Worm (Caenorhabditis elegans) whole organism, young adult: Measurements from ENCODE around the gene D1086.11.
A peak's percentile ranks its signal among the peaks of the same experiment; 100 is the strongest.

Experiments
- B0019.2 ChIP-seq: fragments of 200-800 bp; sonication (Bioruptor generic); conservative IDR thresholded peaks from 2 replicates; pipeline ENCODE4 v1.3.6; 2022; ENCODE audit warnings: missing genetic modification reagents, missing genetic modification characterization, missing compliant biosample characterization
- B0336.3 ChIP-seq: fragments of 200-800 bp; sonication (Bioruptor generic); IDR thresholded peaks from 2 replicates; pipeline ENCODE4 v1.3.6; 2022; ENCODE audit warnings: missing genetic modification characterization, missing compliant biosample characterization
- C06A6.2 ChIP-seq: fragments of 200-800 bp; sonication (Bioruptor generic); conservative IDR thresholded peaks from 2 replicates; pipeline ENCODE4 v1.3.6; 2022; ENCODE audit warnings: missing genetic modification characterization, missing compliant biosample characterization
- C17E4.6 ChIP-seq: fragments of 200-800 bp; sonication (Bioruptor generic); IDR thresholded peaks from 2 replicates; pipeline ENCODE4 v1.3.6; 2022; ENCODE audit warnings: missing genetic modification reagents, missing genetic modification characterization, missing compliant biosample characterization
- F33H1.4 ChIP-seq: fragments of 200-800 bp; sonication (Bioruptor generic); IDR thresholded peaks from 2 replicates; pipeline ENCODE4 v1.3.6; 2022; ENCODE audit warnings: missing genetic modification reagents, missing genetic modification characterization, missing compliant biosample characterization
- F37B4.10 ChIP-seq: fragments of 200-800 bp; sonication (Bioruptor generic); IDR thresholded peaks from 2 replicates; pipeline ENCODE4 v1.3.6; 2022; ENCODE audit warnings: missing genetic modification characterization, missing compliant biosample characterization
- F39B2.1 ChIP-seq: fragments of 200-800 bp; sonication (Bioruptor generic); IDR thresholded peaks from 2 replicates; pipeline ENCODE4 v1.3.6; 2022; ENCODE audit warnings: missing genetic modification reagents, missing genetic modification characterization, missing compliant biosample characterization
- F49E8.2 ChIP-seq: sonication (generic microtip); optimal IDR thresholded peaks from 3 replicates; lab custom pipeline; 2017; ENCODE audit warnings: missing genetic modification characterization, mild to moderate bottlenecking, missing compliant biosample characterization, antibody characterized with exemption, moderate library complexity; ENCODE audit not compliant: insufficient read depth
- Y53F4B.3 ChIP-seq: fragments of 200-800 bp; sonication (Bioruptor generic); IDR thresholded peaks from 2 replicates; pipeline ENCODE4 v1.3.6; 2022; ENCODE audit warnings: missing genetic modification reagents, missing genetic modification characterization, missing compliant biosample characterization
- Y56A3A.18 ChIP-seq: fragments of 200-800 bp; sonication (Bioruptor generic); IDR thresholded peaks from 2 replicates; pipeline ENCODE4 v1.3.6; 2022; ENCODE audit warnings: missing genetic modification reagents, missing genetic modification characterization, missing compliant biosample characterization
- Y67H2A.10 ChIP-seq: fragments of 200-800 bp; sonication (Bioruptor generic); conservative IDR thresholded peaks from 2 replicates; pipeline ENCODE4 v1.3.6; 2022; ENCODE audit warnings: missing genetic modification reagents, missing genetic modification characterization, missing compliant biosample characterization
- aptf-2 ChIP-seq: fragments of 200-800 bp; sonication (Bioruptor generic); conservative IDR thresholded peaks from 2 replicates; pipeline ENCODE4 v1.3.6; 2022; ENCODE audit warnings: missing genetic modification reagents, missing genetic modification characterization, missing compliant biosample characterization
- attf-3 ChIP-seq: fragments of 200-800 bp; sonication (Bioruptor generic); conservative IDR thresholded peaks from 2 replicates; pipeline ENCODE4 v1.3.6; 2022; ENCODE audit warnings: missing genetic modification reagents, missing genetic modification characterization, missing compliant biosample characterization
- attf-6 ChIP-seq: fragments of 200-800 bp; sonication (Bioruptor generic); IDR thresholded peaks from 2 replicates; pipeline ENCODE4 v1.3.6; 2022; ENCODE audit warnings: missing genetic modification reagents, missing genetic modification characterization, missing compliant biosample characterization
- ceh-100 ChIP-seq: fragments of 200-800 bp; sonication (Bioruptor generic); IDR thresholded peaks from 2 replicates; pipeline ENCODE4 v1.3.6; 2022; ENCODE audit warnings: missing genetic modification reagents, missing genetic modification characterization, missing compliant biosample characterization
- ekl-4 ChIP-seq: fragments of 200-800 bp; sonication (Bioruptor generic); IDR thresholded peaks from 2 replicates; pipeline ENCODE4 v1.3.6; 2022; ENCODE audit warnings: missing genetic modification reagents, missing genetic modification characterization, missing compliant biosample characterization
- gei-17 ChIP-seq: fragments of 200-800 bp; sonication (Bioruptor generic); optimal IDR thresholded peaks from 2 replicates; lab custom pipeline; 2018; ENCODE audit warnings: mild to moderate bottlenecking, missing genetic modification characterization, missing compliant biosample characterization
- him-1 ChIP-seq: sonication (generic microtip); optimal IDR thresholded peaks from 2 replicates; lab custom pipeline; 2016; ENCODE audit warnings: missing genotype, missing genetic modification reagents, missing genetic modification characterization, missing compliant biosample characterization
- hlh-26 ChIP-seq: fragments of 200-800 bp; sonication (Bioruptor generic); conservative IDR thresholded peaks from 2 replicates; pipeline ENCODE4 v1.3.6; 2022; ENCODE audit warnings: missing genetic modification reagents, missing genetic modification characterization, missing compliant biosample characterization
- hmg-1.2 ChIP-seq: fragments of 200-800 bp; sonication (Bioruptor generic); IDR thresholded peaks from 2 replicates; pipeline ENCODE4 v1.3.6; 2022; ENCODE audit warnings: missing genetic modification reagents, missing genetic modification characterization, missing compliant biosample characterization
- hrde-1 ChIP-seq: sonication (generic microtip); optimal IDR thresholded peaks from 2 replicates; lab custom pipeline; 2016; ENCODE audit warnings: missing genetic modification characterization, mild to moderate bottlenecking, missing compliant biosample characterization, moderate library complexity, missing genotype, missing genetic modification reagents, borderline replicate concordance
- hsf-1 ChIP-seq: fragments of 200-800 bp; sonication (Bioruptor generic); IDR thresholded peaks from 2 replicates; pipeline ENCODE4 v1.3.6; 2022; ENCODE audit warnings: missing genetic modification reagents, missing genetic modification characterization, missing compliant biosample characterization
- lin-54 ChIP-seq: fragments of 200-800 bp; sonication (Bioruptor generic); optimal IDR thresholded peaks from 2 replicates; lab custom pipeline; 2018; ENCODE audit warnings: mild to moderate bottlenecking, missing genetic modification characterization, missing compliant biosample characterization
- lsl-1 ChIP-seq: fragments of 200-800 bp; sonication (Bioruptor generic); optimal IDR thresholded peaks from 2 replicates; lab custom pipeline; 2018; ENCODE audit warnings: mild to moderate bottlenecking, missing genetic modification characterization, moderate library complexity, missing compliant biosample characterization
- madf-3 ChIP-seq: fragments of 200-800 bp; sonication (Bioruptor generic); IDR thresholded peaks from 2 replicates; pipeline ENCODE4 v1.3.6; 2022; ENCODE audit warnings: missing genetic modification reagents, missing genetic modification characterization, missing compliant biosample characterization
- madf-6 ChIP-seq: fragments of 200-800 bp; sonication (Bioruptor generic); IDR thresholded peaks from 2 replicates; pipeline ENCODE4 v1.3.6; 2022; ENCODE audit warnings: missing genetic modification reagents, missing genetic modification characterization, missing compliant biosample characterization
- madf-8 ChIP-seq: fragments of 200-800 bp; sonication (Bioruptor generic); conservative IDR thresholded peaks from 2 replicates; pipeline ENCODE4 v1.3.6; 2022; ENCODE audit warnings: missing genetic modification reagents, missing genetic modification characterization, missing compliant biosample characterization
- mcd-1 ChIP-seq: fragments of 200-800 bp; sonication (Bioruptor generic); IDR thresholded peaks from 2 replicates; pipeline ENCODE4 v1.3.6; 2022; ENCODE audit warnings: missing genetic modification reagents, missing genetic modification characterization, missing compliant biosample characterization
- mxl-1 ChIP-seq: sonication (generic microtip); optimal IDR thresholded peaks from 2 replicates; lab custom pipeline; 2016; ENCODE audit warnings: missing genetic modification characterization, missing compliant biosample characterization
- nhr-80 ChIP-seq: sonication (generic microtip); optimal IDR thresholded peaks from 2 replicates; lab custom pipeline; 2016; ENCODE audit warnings: missing genetic modification characterization, missing compliant biosample characterization
- rpc-1 ChIP-seq, 2 experiments: fragments of 150-350 bp in 1 of 2; sonication (generic microtip) in 1 of 2; optimal IDR thresholded peaks; 2 replicates each; lab custom pipeline; 2014 to 2018; ENCODE audit warnings: missing biosample characterization in 1 of 2, missing genetic modification characterization in 1 of 2, missing genetic modification reagents in 1 of 2, missing genotype in 1 of 2
- snpc-1.1 ChIP-seq: sonication (generic microtip); optimal IDR thresholded peaks from 2 replicates; lab custom pipeline; 2017; ENCODE audit warnings: missing genetic modification characterization, mild to moderate bottlenecking, missing compliant biosample characterization, antibody characterized with exemption, moderate library complexity, missing genotype, missing genetic modification reagents; ENCODE audit not compliant: insufficient read depth
- snpc-3.4 ChIP-seq: sonication (generic microtip); optimal IDR thresholded peaks from 2 replicates; lab custom pipeline; 2017; ENCODE audit warnings: missing genetic modification characterization, mild to moderate bottlenecking, missing compliant biosample characterization, antibody characterized with exemption, moderate library complexity, missing genotype, missing genetic modification reagents
- snpc-4 ChIP-seq, 5 experiments: fragments of 150-350 bp in 1 of 5; sonication (generic microtip) in 4 of 5; optimal IDR thresholded peaks; 2 replicates each; lab custom pipeline; 2014 to 2018; ENCODE audit warnings: missing genetic modification characterization in 5 of 5, missing biosample characterization in 3 of 5, antibody characterized with exemption in 2 of 5, mild to moderate bottlenecking in 2 of 5, missing compliant biosample characterization in 2 of 5, missing genotype in 2 of 5, moderate library complexity in 2 of 5, missing genetic modification reagents in 1 of 5
- unc-130 ChIP-seq: sonication (generic microtip); optimal IDR thresholded peaks from 2 replicates; lab custom pipeline; 2016; ENCODE audit warnings: missing genetic modification reagents, missing genetic modification characterization, missing compliant biosample characterization
- zfh-2 ChIP-seq: fragments of 200-800 bp; sonication (Bioruptor generic); conservative IDR thresholded peaks from 2 replicates; pipeline ENCODE4 v1.3.6; 2022; ENCODE audit warnings: missing genetic modification reagents, missing genetic modification characterization, missing compliant biosample characterization
- zim-3 ChIP-seq: sonication (generic microtip); optimal IDR thresholded peaks from 2 replicates; lab custom pipeline; 2017; ENCODE audit warnings: mild to moderate bottlenecking, missing genetic modification characterization, moderate library complexity, missing compliant biosample characterization
- ztf-25 ChIP-seq: fragments of 200-800 bp; sonication (Bioruptor generic); IDR thresholded peaks from 2 replicates; pipeline ENCODE4 v1.3.6; 2022; ENCODE audit warnings: missing genetic modification reagents, missing genetic modification characterization, missing compliant biosample characterization
- ztf-28 ChIP-seq: fragments of 200-800 bp; sonication (Bioruptor generic); IDR thresholded peaks from 2 replicates; pipeline ENCODE4 v1.3.6; 2022; ENCODE audit warnings: missing genetic modification reagents, missing genetic modification characterization, missing compliant biosample characterization

The D1086.11 gene

ce11 chrV:14085589-14085988, 11.3 kb downstream of the D1086.11 start, which contains the start of gene D1086.18:
D1086.18 (plus strand) TSS chrV:14085889.
- TF ChIP-seq ekl-4 (GFP tag; lab: Robert Waterston, UW) (no peak), gei-17 (GFP tag; lab: Kevin White, UChicago) (no peak), hmg-1.2 (GFP tag; lab: Robert Waterston, UW) (no peak), unc-130 (GFP tag; lab: Kevin White, UChicago) (no peak), hsf-1 (GFP tag; lab: Robert Waterston, UW) (no peak), F37B4.10 (GFP tag; lab: Robert Waterston, UW) (no peak), Y67H2A.10 (GFP tag; lab: Robert Waterston, UW) (no peak)

- no peak for TF ChIP-seq rpc-1 (optimal IDR thresholded peaks at IDR 0.05; lab: Kevin White, UChicago)
- no peak for TF ChIP-seq rpc-1 (tag; optimal IDR thresholded peaks at IDR 0.05; lab: Kevin White, UChicago)
- TF ChIP-seq snpc-4 (GFP tag; optimal IDR thresholded peaks at IDR 0.05; lab: Kevin White, UChicago) = no peak
- TF ChIP-seq snpc-4 (tag; optimal IDR thresholded peaks at IDR 0.05; lab: Kevin White, UChicago) = no peak
- no peak for TF ChIP-seq C17E4.6
- no peak for TF ChIP-seq attf-3
- TF ChIP-seq nhr-80 = no peak
- no peak for TF ChIP-seq mcd-1
- TF ChIP-seq mxl-1 (tag; lab: Kevin White, UChicago) = no peak
- TF ChIP-seq, all 124 proteins: peak for 0
These were observed 13.8 kb downstream of the D1086.11 start, which contains the start of gene D1086.19 for ce11 chrV:14088051-14088450. D1086.19 (plus strand) TSS chrV:14088351.

ce11 chrV:14090309-14090967, 16.2 kb downstream of the D1086.11 start, which contains the start of the genes D1086.5 and him-5:
D1086.5 (minus strand) TSS chrV:14090359.
him-5 (plus strand) TSS chrV:14090426.
- peak; percentile 37 for TF ChIP-seq snpc-1.1 (tag; lab: Kevin White, UChicago)
- TF ChIP-seq aptf-2 (GFP tag; lab: Robert Waterston, UW) = no peak
- TF ChIP-seq lsl-1 (GFP tag; lab: Kevin White, UChicago) = peak; percentile 89
- peak; percentile 88 for TF ChIP-seq madf-8 (GFP tag; lab: Robert Waterston, UW)
- TF ChIP-seq madf-6 (GFP tag; lab: Robert Waterston, UW) = peak; percentile 86
- TF ChIP-seq F33H1.4 (GFP tag; lab: Robert Waterston, UW) = peak; percentile 79
- no peak for TF ChIP-seq F39B2.1 (GFP tag; lab: Robert Waterston, UW)
- TF ChIP-seq ztf-28 (GFP tag; lab: Robert Waterston, UW) = no peak
- no peak for TF ChIP-seq snpc-4 (GFP tag; optimal IDR thresholded peaks at IDR 0.05; lab: Kevin White, UChicago)
- peak in 1 of 4 experiments; percentile 30 for TF ChIP-seq snpc-4 (tag; optimal IDR thresholded peaks at IDR 0.05; lab: Kevin White, UChicago)
- TF ChIP-seq Y56A3A.18 (GFP tag; lab: Robert Waterston, UW) = no peak

ce11 chrV:14092403-14092802, 18.1 kb downstream of the D1086.11 start, which contains the start of gene D1086.3:
D1086.3 (plus strand) TSS chrV:14092792.
- TF ChIP-seq lsl-1 (GFP tag; lab: Kevin White, UChicago) = peak; percentile 73
- TF ChIP-seq him-1 (tag; lab: Kevin White, UChicago) = peak; percentile 97
- TF ChIP-seq F37B4.10 (GFP tag; lab: Robert Waterston, UW) = no peak
- no peak; the same call in 1 of the 2 replicates for TF ChIP-seq madf-3 (GFP tag; lab: Robert Waterston, UW)
- TF ChIP-seq B0019.2 (GFP tag; lab: Robert Waterston, UW) = no peak
- peak; percentile 69 for TF ChIP-seq F33H1.4 (GFP tag; lab: Robert Waterston, UW)
- TF ChIP-seq mcd-1 = peak; percentile 67
- peak; percentile 73 for TF ChIP-seq B0336.3
- TF ChIP-seq mxl-1 (tag; lab: Kevin White, UChicago) = peak; percentile 51
- peak; percentile 63 for TF ChIP-seq lin-54
- no peak for TF ChIP-seq hlh-26 (GFP tag; lab: Robert Waterston, UW)
- TF ChIP-seq Y53F4B.3 (GFP tag; lab: Robert Waterston, UW) = peak; percentile 21; the same call in 1 of the 2 replicates
- peak; percentile 27 for TF ChIP-seq hrde-1 (tag; lab: Kevin White, UChicago)
- 0 out of 2 replicates have a peak, but pooled peaks have one; percentile 58 for TF ChIP-seq ztf-25
- peak; percentile 88 for TF ChIP-seq madf-6 (GFP tag; lab: Robert Waterston, UW)
- peak; percentile 75 for TF ChIP-seq madf-8 (GFP tag; lab: Robert Waterston, UW)
- no peak for TF ChIP-seq C06A6.2 (GFP tag; lab: Robert Waterston, UW)
- TF ChIP-seq snpc-3.4 (tag; lab: Kevin White, UChicago) = peak; percentile 98
- TF ChIP-seq zim-3 (tag; lab: Kevin White, UChicago) = no peak
- peak; percentile 67 for TF ChIP-seq ceh-100
- TF ChIP-seq zfh-2 (GFP tag; lab: Robert Waterston, UW) = no peak
- TF ChIP-seq attf-6 (GFP tag; lab: Robert Waterston, UW) = peak; percentile 93
- TF ChIP-seq F49E8.2 = peak; percentile 76
